Worm (Caenorhabditis elegans): ENCODE data around the gene tric-1B.1.
A peak's percentile ranks its signal among the peaks of the same experiment; 100 is the strongest.

The tric-1B.1 gene

DNA sequence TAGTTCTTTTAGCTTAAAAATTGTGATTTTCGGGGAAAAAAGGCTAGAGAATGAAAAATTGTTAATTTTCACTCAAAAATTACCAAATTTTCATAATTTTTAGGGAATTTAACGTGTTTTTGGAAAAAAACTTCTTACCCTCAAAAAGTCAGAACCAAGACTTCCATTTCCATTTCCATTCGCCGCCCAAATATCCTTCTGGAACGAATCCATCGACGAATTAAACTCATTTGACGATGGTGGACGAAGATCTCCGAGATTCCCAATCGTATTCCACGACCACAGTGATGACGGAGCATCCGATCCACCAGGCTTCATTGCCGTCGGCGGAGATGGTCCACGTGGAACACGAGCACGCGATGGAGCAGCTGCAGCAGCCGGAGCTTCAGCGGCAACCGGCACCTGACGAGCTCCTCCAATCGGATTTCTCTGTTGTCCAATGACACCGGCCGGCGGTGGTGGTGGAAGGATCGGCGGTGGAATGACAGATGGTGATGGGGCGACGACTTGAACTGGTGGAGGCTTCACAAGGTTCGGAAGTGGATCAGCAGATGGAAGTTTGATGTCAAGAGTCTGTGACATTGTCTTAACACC is 54.3 kb downstream of the tric-1B.1 start:
- TF ChIP-seq elt-4 (tag; optimal IDR thresholded peaks at IDR 0.05), result no peak
- peak; percentile 3 for TF ChIP-seq sdc-2 (tag; optimal IDR thresholded peaks at IDR 0.05)

DNA sequence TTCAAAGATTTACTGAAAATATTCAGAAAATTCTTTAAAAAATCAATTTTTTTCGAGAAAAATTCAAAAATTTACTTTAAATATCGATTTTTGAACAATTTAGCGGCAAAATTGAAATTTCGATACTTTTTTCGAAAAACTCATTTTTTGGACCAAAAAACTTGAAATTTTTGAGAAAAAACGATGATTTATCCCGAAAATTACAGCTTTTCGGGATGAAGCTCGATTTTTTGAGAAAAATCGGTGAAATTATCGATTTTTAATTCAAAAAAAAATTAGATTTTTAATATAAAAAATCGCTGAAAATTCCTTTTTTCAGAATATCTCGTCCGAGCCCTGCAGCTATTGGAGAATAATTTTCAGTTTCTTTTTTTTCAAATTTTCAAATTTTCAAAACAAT is 57.3 kb downstream of the tric-1B.1 start:
- no peak for TF ChIP-seq ztf-16 (tag; optimal IDR thresholded peaks at IDR 0.05)
- TF ChIP-seq elt-4 (tag; optimal IDR thresholded peaks at IDR 0.05), result no peak
- no peak for TF ChIP-seq pqm-1 (tag; optimal IDR thresholded peaks at IDR 0.05)
- no peak for TF ChIP-seq unc-42 (tag; optimal IDR thresholded peaks at IDR 0.05)
- no peak for TF ChIP-seq ceh-24 (tag; optimal IDR thresholded peaks at IDR 0.05)
- no peak for TF ChIP-seq ceh-48 (tag; optimal IDR thresholded peaks at IDR 0.05)
- no peak for TF ChIP-seq tbx-2 (tag; optimal IDR thresholded peaks at IDR 0.05)
- no peak for TF ChIP-seq hlh-6 (tag; optimal IDR thresholded peaks at IDR 0.05)
